Fruit fly (Drosophila melanogaster) whole organism, wandering third instar larva: Measurements from ENCODE around the gene Exn.

ENCODE experiments used
- CG32264 ChIP-seq: fragments of 200-800 bp; sonication (Bioruptor generic); optimal IDR thresholded peaks from 2 replicates; lab custom pipeline; 2016; ENCODE audit warnings: missing biosample characterization, missing genetic modification characterization
- CG9705 ChIP-seq: fragments of 200-800 bp; sonication (Bioruptor generic); optimal IDR thresholded peaks from 2 replicates; lab custom pipeline; 2018; ENCODE audit warnings: missing biosample characterization, mild to moderate bottlenecking, missing genetic modification characterization
- Dfd ChIP-seq: fragments of >200 bp; optimal IDR thresholded peaks from 2 replicates; lab custom pipeline; 2017; ENCODE audit warnings: missing biosample characterization, missing genetic modification characterization
- GATAd ChIP-seq: sonication (Bioruptor generic); optimal IDR thresholded peaks from 2 replicates; lab custom pipeline; 2016; ENCODE audit warnings: missing biosample characterization, missing genetic modification characterization
- HLH106 ChIP-seq: fragments of 200-800 bp; optimal IDR thresholded peaks from 3 replicates; lab custom pipeline; 2019; ENCODE audit warnings: missing biosample characterization, mild to moderate bottlenecking, missing genetic modification characterization, moderate library complexity
- Hnf4 ChIP-seq: fragments of 200-800 bp; sonication (Bioruptor generic); optimal IDR thresholded peaks from 2 replicates; lab custom pipeline; 2016; ENCODE audit warnings: missing biosample characterization, mild to moderate bottlenecking, missing genetic modification characterization
- Hr78 ChIP-seq: fragments of >200 bp; optimal IDR thresholded peaks from 2 replicates; lab custom pipeline; 2017; ENCODE audit warnings: missing biosample characterization, missing genetic modification characterization
- Hr83 ChIP-seq: fragments of 200-300 bp; sonication (Bioruptor generic); optimal IDR thresholded peaks from 2 replicates; lab custom pipeline; 2016; ENCODE audit warnings: missing biosample characterization, mild to moderate bottlenecking, missing genetic modification characterization, moderate library complexity; ENCODE audit not compliant: poor library complexity, severe bottlenecking
- Jra ChIP-seq: sonication (Bioruptor generic); optimal IDR thresholded peaks from 2 replicates; lab custom pipeline; 2016; ENCODE audit warnings: missing biosample characterization, missing genetic modification characterization
- Mio ChIP-seq: sonication (Bioruptor generic); optimal IDR thresholded peaks from 2 replicates; lab custom pipeline; 2016; ENCODE audit warnings: missing biosample characterization, missing genetic modification characterization
- Myc ChIP-seq: fragments of >200 bp; optimal IDR thresholded peaks from 2 replicates; lab custom pipeline; 2017
- N ChIP-seq: fragments of >200 bp; optimal IDR thresholded peaks from 2 replicates; lab custom pipeline; 2018; ENCODE audit warnings: missing biosample characterization, missing external identifiers, missing genetic modification characterization
- OdsH ChIP-seq: fragments of 200-800 bp; sonication (Bioruptor generic); optimal IDR thresholded peaks from 2 replicates; lab custom pipeline; 2016; ENCODE audit warnings: missing biosample characterization, mild to moderate bottlenecking, missing genetic modification characterization
- Rel ChIP-seq, 2 experiments: fragments of 200-800 bp; sonication (Bioruptor generic) in 1 of 2; optimal IDR thresholded peaks; 2 replicates in 1 of 2; 3 replicates in 1 of 2; lab custom pipeline; 2016 to 2019; ENCODE audit warnings: mild to moderate bottlenecking in 2 of 2, missing biosample characterization in 2 of 2, missing genetic modification characterization in 2 of 2, moderate library complexity in 1 of 2
- Sp1 ChIP-seq: fragments of 200-800 bp; sonication (Bioruptor generic); optimal IDR thresholded peaks from 3 replicates; lab custom pipeline; 2019; ENCODE audit warnings: missing biosample characterization, mild to moderate bottlenecking, missing genetic modification characterization, moderate library complexity
- Vsx2 ChIP-seq: fragments of 200-300, 225-300 bp; sonication (Bioruptor generic); optimal IDR thresholded peaks from 2 replicates; lab custom pipeline; 2018; ENCODE audit warnings: missing biosample characterization, missing genetic modification characterization; ENCODE audit not compliant: partially characterized antibody
- br ChIP-seq: fragments of 200-800 bp; sonication (Bioruptor generic); optimal IDR thresholded peaks from 2 replicates; lab custom pipeline; 2016; ENCODE audit warnings: missing biosample characterization, missing genetic modification characterization
- brk ChIP-seq: fragments of 200-800 bp; sonication (Bioruptor generic); optimal IDR thresholded peaks from 2 replicates; lab custom pipeline; 2016; ENCODE audit warnings: missing biosample characterization, mild to moderate bottlenecking, missing genetic modification characterization
- dmrt93B ChIP-seq: fragments of 200-800 bp; sonication (Bioruptor generic); optimal IDR thresholded peaks from 2 replicates; lab custom pipeline; 2018; ENCODE audit warnings: missing biosample characterization, mild to moderate bottlenecking, missing genetic modification characterization
- dsf ChIP-seq: sonication (Bioruptor generic); optimal IDR thresholded peaks from 2 replicates; lab custom pipeline; 2016; ENCODE audit warnings: missing biosample characterization, missing genetic modification characterization, borderline replicate concordance
- ey ChIP-seq: fragments of 200-800 bp; sonication (Bioruptor generic); optimal IDR thresholded peaks from 2 replicates; lab custom pipeline; 2016; ENCODE audit warnings: missing biosample characterization, missing genetic modification characterization
- foxo ChIP-seq, 2 experiments: fragments of 200-800 bp; sonication (Bioruptor generic); optimal IDR thresholded peaks; 2 replicates in 1 of 2; 3 replicates in 1 of 2; lab custom pipeline; 2016 to 2017; ENCODE audit warnings: missing biosample characterization in 2 of 2, missing genetic modification characterization in 2 of 2
- fru ChIP-seq: fragments of 200-800 bp; sonication (Bioruptor generic); optimal IDR thresholded peaks from 3 replicates; lab custom pipeline; 2016; ENCODE audit warnings: missing biosample characterization, mild to moderate bottlenecking, missing genetic modification characterization
- h ChIP-seq: fragments of 200-800 bp; sonication (Bioruptor generic); optimal IDR thresholded peaks from 3 replicates; lab custom pipeline; 2016; ENCODE audit warnings: missing biosample characterization, mild to moderate bottlenecking, missing genetic modification characterization
- jim ChIP-seq: fragments of 175-275, 200-325 bp; sonication (Bioruptor generic); optimal IDR thresholded peaks from 2 replicates; lab custom pipeline; 2016; ENCODE audit warnings: missing biosample characterization, mild to moderate bottlenecking, missing genetic modification characterization
- lola ChIP-seq: fragments of >200 bp; optimal IDR thresholded peaks from 2 replicates; lab custom pipeline; 2017; ENCODE audit warnings: missing biosample characterization, missing genetic modification characterization
- psq ChIP-seq: fragments of 200-800 bp; sonication (Bioruptor generic); optimal IDR thresholded peaks from 3 replicates; lab custom pipeline; 2017; ENCODE audit warnings: missing biosample characterization, mild to moderate bottlenecking, missing genetic modification characterization, moderate library complexity
- rgr ChIP-seq: fragments of 200-800 bp; sonication (Bioruptor generic); optimal IDR thresholded peaks from 3 replicates; lab custom pipeline; 2016; ENCODE audit warnings: missing biosample characterization, mild to moderate bottlenecking, missing genetic modification characterization
- sv ChIP-seq: fragments of 200-800 bp; sonication (Bioruptor generic); optimal IDR thresholded peaks from 3 replicates; lab custom pipeline; 2016; ENCODE audit warnings: missing biosample characterization, missing genetic modification characterization
- tai ChIP-seq: sonication (Bioruptor generic); optimal IDR thresholded peaks from 2 replicates; lab custom pipeline; 2016; ENCODE audit warnings: missing biosample characterization, missing genetic modification characterization
- usp ChIP-seq: fragments of >200 bp; optimal IDR thresholded peaks from 2 replicates; lab custom pipeline; 2017; ENCODE audit warnings: missing biosample characterization, missing genetic modification characterization

The Exn gene

dm6 chr3L:16994805-16995204 is 25.0 kb downstream of the Exn start:
- TF ChIP-seq h (GFP tag; lab: Kevin White, UChicago) = no peak
- no peak for TF ChIP-seq CG32264
- TF ChIP-seq Hr78 (GFP tag; lab: Kevin White, UChicago) = no peak
- TF ChIP-seq jim = no peak
- no peak for TF ChIP-seq lola
- no peak for TF ChIP-seq usp (GFP tag; lab: Kevin White, UChicago)
- TF ChIP-seq br (GFP tag; lab: Kevin White, UChicago) = no peak
- no peak for TF ChIP-seq tai (GFP tag; lab: Kevin White, UChicago)

- no peak for TF ChIP-seq lola
- no peak for TF ChIP-seq Rel (GFP tag; optimal IDR thresholded peaks at IDR 0.05; lab: Kevin White, UChicago)
- TF ChIP-seq Rel (tag; optimal IDR thresholded peaks at IDR 0.05; lab: Kevin White, UChicago) = peak; percentile 43
Measured at dm6 chr3L:17000289-17000688, 30.5 kb downstream of the Exn start.

dm6 chr3L:17001055-17001454 is 31.2 kb downstream of the Exn start:
- no peak for TF ChIP-seq ey (GFP tag; lab: Kevin White, UChicago)
- TF ChIP-seq Rel (GFP tag; optimal IDR thresholded peaks at IDR 0.05; lab: Kevin White, UChicago) = no peak
- peak; percentile 0 for TF ChIP-seq Rel (tag; optimal IDR thresholded peaks at IDR 0.05; lab: Kevin White, UChicago)
- TF ChIP-seq, all 38 proteins: peak for 1

dm6 chr3L:17002140-17002849 is 32.5 kb downstream of the Exn start:
- TF ChIP-seq Hr83 (peak; percentile 69), CG32264 (no peak), Rel (GFP tag; optimal IDR thresholded peaks at IDR 0.05; lab: Kevin White, UChicago) (peak; percentile 53), Rel (tag; optimal IDR thresholded peaks at IDR 0.05; lab: Kevin White, UChicago) (peak; percentile 85), OdsH (GFP tag; lab: Kevin White, UChicago) (peak; percentile 10), rgr (GFP tag; lab: Kevin White, UChicago) (no peak)

- peak; percentile 51 for TF ChIP-seq rgr (GFP tag; lab: Kevin White, UChicago)
- TF ChIP-seq Mio (GFP tag; lab: Kevin White, UChicago) = no peak
- TF ChIP-seq HLH106 (tag; lab: Kevin White, UChicago) = peak; percentile 20
- peak; percentile 22 for TF ChIP-seq Hnf4 (GFP tag; lab: Kevin White, UChicago)
- TF ChIP-seq Vsx2 = peak; percentile 12
- TF ChIP-seq Rel (GFP tag; optimal IDR thresholded peaks at IDR 0.05; lab: Kevin White, UChicago) = no peak
- peak; percentile 77 for TF ChIP-seq Rel (tag; optimal IDR thresholded peaks at IDR 0.05; lab: Kevin White, UChicago)
- no peak for TF ChIP-seq ey (GFP tag; lab: Kevin White, UChicago)
- TF ChIP-seq Myc (lab: Kevin White, UChicago) = no peak
- TF ChIP-seq h (GFP tag; lab: Kevin White, UChicago) = peak; percentile 37
- peak; percentile 21 for TF ChIP-seq Sp1 (GFP tag; lab: Kevin White, UChicago)
- peak; percentile 8 for TF ChIP-seq Hr83
- no peak for TF ChIP-seq psq (GFP tag; lab: Kevin White, UChicago)
- peak in 1 of 2 experiments; percentile 27 for TF ChIP-seq foxo (GFP tag; optimal IDR thresholded peaks at IDR 0.05; lab: Kevin White, UChicago)
- peak; percentile 41 for TF ChIP-seq OdsH (GFP tag; lab: Kevin White, UChicago)
Measured at dm6 chr3L:17003251-17004171, 33.7 kb downstream of the Exn start.

dm6 chr3L:17004218-17004759 is 34.5 kb downstream of the Exn start:
- TF ChIP-seq br (GFP tag; lab: Kevin White, UChicago) (peak; percentile 74), CG32264 (no peak), Sp1 (GFP tag; lab: Kevin White, UChicago) (peak; percentile 66), fru (GFP tag; lab: Kevin White, UChicago) (peak; percentile 76), h (GFP tag; lab: Kevin White, UChicago) (peak; percentile 63), N (GFP tag; lab: Kevin White, UChicago) (no peak), tai (GFP tag; lab: Kevin White, UChicago) (no peak), usp (GFP tag; lab: Kevin White, UChicago) (no peak), brk (GFP tag; lab: Kevin White, UChicago) (no peak), Hnf4 (GFP tag; lab: Kevin White, UChicago) (peak; percentile 45), lola (no peak), Dfd (GFP tag; lab: Kevin White, UChicago) (no peak), Myc (lab: Kevin White, UChicago) (no peak), ey (GFP tag; lab: Kevin White, UChicago) (peak; percentile 74), Mio (GFP tag; lab: Kevin White, UChicago) (no peak), foxo (GFP tag; optimal IDR thresholded peaks at IDR 0.05; lab: Kevin White, UChicago) (peak in 1 of 2 experiments; percentile 66), jim (no peak), OdsH (GFP tag; lab: Kevin White, UChicago) (peak; percentile 40), sv (GFP tag; lab: Kevin White, UChicago) (peak; percentile 70), Hr83 (no peak), GATAd (GFP tag; lab: Kevin White, UChicago) (no peak), dsf (GFP tag; lab: Kevin White, UChicago) (no peak), dmrt93B (peak; percentile 74), Rel (GFP tag; optimal IDR thresholded peaks at IDR 0.05; lab: Kevin White, UChicago) (no peak), Rel (tag; optimal IDR thresholded peaks at IDR 0.05; lab: Kevin White, UChicago) (no peak), CG9705 (GFP tag; lab: Kevin White, UChicago) (no peak), Jra (GFP tag; lab: Kevin White, UChicago) (no peak)
